Worm (Caenorhabditis elegans) whole organism, young adult: ENCODE data around the gene isp-1.

Experiments
- F22D6.2 ChIP-seq: sonication (generic microtip); optimal IDR thresholded peaks from 2 replicates; lab custom pipeline; 2016; ENCODE audit warnings: mild to moderate bottlenecking, missing genetic modification characterization, missing compliant biosample characterization
- F37B4.10 ChIP-seq: fragments of 200-800 bp; sonication (Bioruptor generic); IDR thresholded peaks from 2 replicates; pipeline ENCODE4 v1.3.6; 2022; ENCODE audit warnings: missing genetic modification characterization, missing compliant biosample characterization
- Y53G8AR.9 ChIP-seq: fragments of 200-800 bp; sonication (Bioruptor generic); conservative IDR thresholded peaks from 2 replicates; pipeline ENCODE4 v1.3.6; 2022; ENCODE audit warnings: missing genetic modification reagents, missing genetic modification characterization, missing compliant biosample characterization
- Y67H2A.10 ChIP-seq: fragments of 200-800 bp; sonication (Bioruptor generic); conservative IDR thresholded peaks from 2 replicates; pipeline ENCODE4 v1.3.6; 2022; ENCODE audit warnings: missing genetic modification reagents, missing genetic modification characterization, missing compliant biosample characterization
- akir-1 ChIP-seq: fragments of 200-800 bp; sonication (Bioruptor generic); optimal IDR thresholded peaks from 2 replicates; lab custom pipeline; 2018; ENCODE audit warnings: mild to moderate bottlenecking, missing genetic modification characterization, moderate library complexity, missing compliant biosample characterization
- bed-1 ChIP-seq: fragments of 200-800 bp; sonication (Bioruptor generic); IDR thresholded peaks from 2 replicates; pipeline ENCODE4 v1.3.6; 2022; ENCODE audit warnings: missing genetic modification reagents, missing genetic modification characterization, missing compliant biosample characterization
- cebp-1 ChIP-seq, 2 experiments: fragments of 200-800 bp in 1 of 2; sonication (Bioruptor generic) in 1 of 2; sonication (generic microtip) in 1 of 2; IDR thresholded peaks in 1 of 2; optimal IDR thresholded peaks in 1 of 2; 2 replicates each; pipeline versions ENCODE4 v1.3.6 to Lab custom; 2017 to 2022; ENCODE audit warnings: missing compliant biosample characterization in 2 of 2, missing genetic modification characterization in 2 of 2, mild to moderate bottlenecking in 1 of 2, missing genetic modification reagents in 1 of 2, moderate library complexity in 1 of 2
- ceh-100 ChIP-seq: fragments of 200-800 bp; sonication (Bioruptor generic); IDR thresholded peaks from 2 replicates; pipeline ENCODE4 v1.3.6; 2022; ENCODE audit warnings: missing genetic modification reagents, missing genetic modification characterization, missing compliant biosample characterization
- ceh-79 ChIP-seq: sonication (generic microtip); optimal IDR thresholded peaks from 2 replicates; lab custom pipeline; 2017; ENCODE audit warnings: mild to moderate bottlenecking, missing genetic modification characterization, missing compliant biosample characterization
- chd-7 ChIP-seq: sonication (generic microtip); optimal IDR thresholded peaks from 2 replicates; lab custom pipeline; 2016; ENCODE audit warnings: mild to moderate bottlenecking, missing genetic modification characterization, moderate library complexity, missing compliant biosample characterization
- efl-1 ChIP-seq: fragments of 150-350 bp; optimal IDR thresholded peaks from 2 replicates; lab custom pipeline; 2014; ENCODE audit warnings: missing biosample characterization, missing genetic modification reagents, missing genetic modification characterization
- egl-44 ChIP-seq: fragments of 200-800 bp; sonication (Bioruptor generic); IDR thresholded peaks from 2 replicates; pipeline ENCODE4 v1.3.6; 2022; ENCODE audit warnings: missing genetic modification reagents, missing genetic modification characterization, missing compliant biosample characterization
- fkh-3 ChIP-seq: sonication (generic microtip); optimal IDR thresholded peaks from 2 replicates; lab custom pipeline; 2016; ENCODE audit warnings: mild to moderate bottlenecking, missing genetic modification characterization, missing compliant biosample characterization
- hmg-1.2 ChIP-seq: fragments of 200-800 bp; sonication (Bioruptor generic); IDR thresholded peaks from 2 replicates; pipeline ENCODE4 v1.3.6; 2022; ENCODE audit warnings: missing genetic modification reagents, missing genetic modification characterization, missing compliant biosample characterization
- lag-1 ChIP-seq: fragments of 200-800 bp; sonication (Bioruptor generic); IDR thresholded peaks from 2 replicates; pipeline ENCODE4 v1.3.6; 2022; ENCODE audit warnings: missing genetic modification reagents, missing genetic modification characterization, missing compliant biosample characterization
- let-526 ChIP-seq: fragments of 200-800 bp; sonication (Bioruptor generic); IDR thresholded peaks from 2 replicates; pipeline ENCODE4 v1.3.6; 2022; ENCODE audit warnings: missing genetic modification reagents, missing genetic modification characterization, missing compliant biosample characterization
- lin-40 ChIP-seq: sonication (generic microtip); optimal IDR thresholded peaks from 2 replicates; lab custom pipeline; 2016; ENCODE audit warnings: missing genetic modification characterization, mild to moderate bottlenecking, missing compliant biosample characterization, missing genotype, missing genetic modification reagents
- madf-6 ChIP-seq: fragments of 200-800 bp; sonication (Bioruptor generic); IDR thresholded peaks from 2 replicates; pipeline ENCODE4 v1.3.6; 2022; ENCODE audit warnings: missing genetic modification reagents, missing genetic modification characterization, missing compliant biosample characterization
- mcd-1 ChIP-seq: fragments of 200-800 bp; sonication (Bioruptor generic); IDR thresholded peaks from 2 replicates; pipeline ENCODE4 v1.3.6; 2022; ENCODE audit warnings: missing genetic modification reagents, missing genetic modification characterization, missing compliant biosample characterization
- mel-28 ChIP-seq: sonication (generic microtip); optimal IDR thresholded peaks from 2 replicates; lab custom pipeline; 2016; ENCODE audit warnings: borderline replicate concordance, mild to moderate bottlenecking, missing genetic modification characterization, missing compliant biosample characterization
- nfya-1 ChIP-seq: sonication (generic microtip); optimal IDR thresholded peaks from 2 replicates; lab custom pipeline; 2017; ENCODE audit warnings: antibody characterized with exemption, missing compliant biosample characterization, missing genetic modification characterization, borderline replicate concordance; ENCODE audit not compliant: insufficient read depth
- nhr-80 ChIP-seq: sonication (generic microtip); optimal IDR thresholded peaks from 2 replicates; lab custom pipeline; 2016; ENCODE audit warnings: missing genetic modification characterization, missing compliant biosample characterization
- nhr-90 ChIP-seq: sonication (generic microtip); optimal IDR thresholded peaks from 2 replicates; lab custom pipeline; 2016; ENCODE audit warnings: missing genotype, mild to moderate bottlenecking, missing genetic modification characterization, missing compliant biosample characterization
- rpc-1 ChIP-seq, 2 experiments: fragments of 150-350 bp in 1 of 2; sonication (generic microtip) in 1 of 2; optimal IDR thresholded peaks; 2 replicates each; lab custom pipeline; 2014 to 2018; ENCODE audit warnings: missing biosample characterization in 1 of 2, missing genetic modification characterization in 1 of 2, missing genetic modification reagents in 1 of 2, missing genotype in 1 of 2
- sdz-38 ChIP-seq: sonication (generic microtip); optimal IDR thresholded peaks from 2 replicates; lab custom pipeline; 2016; ENCODE audit warnings: missing genotype, missing genetic modification characterization, missing compliant biosample characterization
- snpc-1.1 ChIP-seq: sonication (generic microtip); optimal IDR thresholded peaks from 2 replicates; lab custom pipeline; 2017; ENCODE audit warnings: missing genetic modification characterization, mild to moderate bottlenecking, missing compliant biosample characterization, antibody characterized with exemption, moderate library complexity, missing genotype, missing genetic modification reagents; ENCODE audit not compliant: insufficient read depth
- snpc-1.3 ChIP-seq: sonication (generic microtip); optimal IDR thresholded peaks from 2 replicates; lab custom pipeline; 2017; ENCODE audit warnings: missing genetic modification characterization, mild to moderate bottlenecking, missing compliant biosample characterization, antibody characterized with exemption, moderate library complexity, missing genotype, missing genetic modification reagents; ENCODE audit not compliant: insufficient read depth
- snpc-4 ChIP-seq, 5 experiments: fragments of 150-350 bp in 1 of 5; sonication (generic microtip) in 4 of 5; optimal IDR thresholded peaks; 2 replicates each; lab custom pipeline; 2014 to 2018; ENCODE audit warnings: missing genetic modification characterization in 5 of 5, missing biosample characterization in 3 of 5, antibody characterized with exemption in 2 of 5, mild to moderate bottlenecking in 2 of 5, missing compliant biosample characterization in 2 of 5, missing genotype in 2 of 5, moderate library complexity in 2 of 5, missing genetic modification reagents in 1 of 5
- unc-130 ChIP-seq: sonication (generic microtip); optimal IDR thresholded peaks from 2 replicates; lab custom pipeline; 2016; ENCODE audit warnings: missing genetic modification reagents, missing genetic modification characterization, missing compliant biosample characterization
- unc-62 ChIP-seq: fragments of 150-350 bp; optimal IDR thresholded peaks from 2 replicates; lab custom pipeline; 2014; ENCODE audit warnings: missing biosample characterization, missing genetic modification reagents, missing genetic modification characterization
- zim-3 ChIP-seq: sonication (generic microtip); optimal IDR thresholded peaks from 2 replicates; lab custom pipeline; 2017; ENCODE audit warnings: mild to moderate bottlenecking, missing genetic modification characterization, moderate library complexity, missing compliant biosample characterization
- ztf-18 ChIP-seq: sonication (generic microtip); optimal IDR thresholded peaks from 2 replicates; lab custom pipeline; 2016; ENCODE audit warnings: missing genotype, mild to moderate bottlenecking, missing genetic modification characterization, missing compliant biosample characterization
- ztf-26 ChIP-seq: sonication (generic microtip); optimal IDR thresholded peaks from 2 replicates; lab custom pipeline; 2017; ENCODE audit warnings: missing genetic modification characterization, missing compliant biosample characterization
- ztf-6 ChIP-seq: fragments of 200-800 bp; sonication (Bioruptor generic); IDR thresholded peaks from 2 replicates; pipeline ENCODE4 v1.3.6; 2022; ENCODE audit warnings: missing genetic modification reagents, missing genetic modification characterization, missing compliant biosample characterization

The isp-1 gene

DNA sequence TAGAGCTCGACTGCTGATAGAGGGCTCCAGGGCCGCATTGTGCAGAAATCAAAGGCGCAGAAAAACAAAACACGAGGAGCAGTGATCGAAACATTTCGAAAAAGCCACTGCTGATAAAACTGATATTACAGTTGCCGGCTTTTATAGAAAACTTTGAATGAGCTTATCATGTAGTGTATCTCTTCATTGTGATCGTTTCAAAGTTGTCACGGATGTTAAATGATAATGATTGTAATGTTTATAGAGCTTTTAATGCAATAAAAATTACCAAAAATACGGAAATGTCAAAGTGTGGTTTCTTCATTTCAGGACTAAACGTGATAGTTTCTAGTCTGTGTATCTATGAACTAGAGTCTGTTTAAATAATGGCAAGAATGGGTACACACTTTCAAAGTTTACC, 32.8 kb upstream of the isp-1 start, which contains the start of gene clec-52:
clec-52 (minus strand) TSS at position 101 of the 400 bp plus-strand sequence.
- TF ChIP-seq Y53G8AR.9 (GFP tag; lab: Robert Waterston, UW) (no peak), mel-28 (no peak), ceh-79 (tag; lab: Kevin White, UChicago) (no peak), sdz-38 (tag; lab: Kevin White, UChicago) (no peak), lag-1 (no peak), nhr-80 (tag; lab: Kevin White, UChicago) (no peak), egl-44 (GFP tag; lab: Robert Waterston, UW) (no peak), F22D6.2 (tag; lab: Kevin White, UChicago) (no peak), nhr-90 (tag; lab: Kevin White, UChicago) (no peak), ztf-18 (no peak), ztf-26 (tag; lab: Kevin White, UChicago) (no peak), fkh-3 (tag; lab: Kevin White, UChicago) (no peak), cebp-1 (GFP tag; IDR thresholded peaks at IDR 0.05; lab: Robert Waterston, UW) (no peak), cebp-1 (tag; optimal IDR thresholded peaks at IDR 0.05; lab: Kevin White, UChicago) (no peak)

DNA sequence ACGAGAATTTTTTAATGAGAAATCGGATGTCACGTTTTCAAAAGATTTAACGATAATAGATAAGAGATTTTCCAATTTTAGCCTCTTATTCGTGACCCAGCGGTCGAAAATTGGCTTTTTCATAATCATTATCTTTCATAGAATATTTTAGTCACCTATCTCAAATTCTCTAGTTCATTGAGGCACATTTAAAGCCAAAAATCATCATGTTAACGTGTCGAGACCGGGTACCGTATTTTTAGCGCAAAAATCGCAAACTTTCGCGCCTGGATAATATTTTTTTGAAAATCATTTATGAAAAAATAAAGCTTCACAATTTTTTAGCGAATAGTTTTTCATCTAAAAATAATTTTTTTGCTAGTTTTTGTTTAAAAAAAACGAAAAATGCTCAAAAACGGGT, 30.1 kb upstream of the isp-1 start, which contains the start of gene B0218.7:
B0218.7 (minus strand) TSS at position 101 of the 400 bp plus-strand sequence.
- no peak for TF ChIP-seq snpc-1.1 (tag; lab: Kevin White, UChicago)
- no peak for TF ChIP-seq lin-40 (tag; lab: Kevin White, UChicago)
- no peak for TF ChIP-seq bed-1 (GFP tag; lab: Robert Waterston, UW)
- no peak for TF ChIP-seq unc-130
- no peak for TF ChIP-seq rpc-1 (optimal IDR thresholded peaks at IDR 0.05; lab: Kevin White, UChicago)
- TF ChIP-seq rpc-1 (tag; optimal IDR thresholded peaks at IDR 0.05; lab: Kevin White, UChicago): no peak
- no peak for TF ChIP-seq ztf-26 (tag; lab: Kevin White, UChicago)

DNA sequence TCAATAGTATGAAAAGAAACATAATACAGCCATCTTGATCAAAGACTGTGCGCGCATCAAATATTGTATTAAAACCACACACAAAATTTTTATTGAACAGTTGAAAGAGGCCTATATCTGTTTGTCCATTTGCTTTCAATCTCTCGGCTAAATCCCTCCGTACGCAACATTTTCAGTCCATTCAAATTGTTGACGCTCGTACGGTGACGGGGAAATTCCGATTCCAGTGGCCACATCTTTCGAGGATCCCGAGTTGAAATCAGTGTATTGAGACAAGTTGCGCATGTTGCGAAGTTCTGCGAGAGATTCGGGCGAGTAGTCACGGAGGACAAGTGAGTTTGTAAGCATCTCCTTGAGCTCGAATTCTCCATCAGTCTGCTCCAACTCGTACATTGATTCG, 28.7 kb upstream of the isp-1 start:
- no peak for TF ChIP-seq snpc-4 (GFP tag; optimal IDR thresholded peaks at IDR 0.05; lab: Kevin White, UChicago)
- no peak for TF ChIP-seq snpc-4 (tag; optimal IDR thresholded peaks at IDR 0.05; lab: Kevin White, UChicago)
- TF ChIP-seq snpc-1.3 (tag; lab: Kevin White, UChicago): no peak
- no peak for TF ChIP-seq ztf-6 (GFP tag; lab: Robert Waterston, UW)
- no peak for TF ChIP-seq mcd-1 (GFP tag; lab: Robert Waterston, UW)
- TF ChIP-seq hmg-1.2 (GFP tag; lab: Robert Waterston, UW): no peak
- no peak for TF ChIP-seq F37B4.10 (GFP tag; lab: Robert Waterston, UW)
- no peak for TF ChIP-seq let-526 (GFP tag; lab: Robert Waterston, UW)
- TF ChIP-seq ceh-100 (GFP tag; lab: Robert Waterston, UW): no peak
- no peak for TF ChIP-seq madf-6 (GFP tag; lab: Robert Waterston, UW)
- TF ChIP-seq zim-3 (tag; lab: Kevin White, UChicago): no peak
- TF ChIP-seq nfya-1: no peak
- TF ChIP-seq Y67H2A.10: no peak
- TF ChIP-seq unc-62 (GFP tag; lab: Kevin White, UChicago): no peak
- TF ChIP-seq efl-1 (GFP tag; lab: Kevin White, UChicago): no peak
- TF ChIP-seq chd-7 (tag; lab: Kevin White, UChicago): no peak

DNA sequence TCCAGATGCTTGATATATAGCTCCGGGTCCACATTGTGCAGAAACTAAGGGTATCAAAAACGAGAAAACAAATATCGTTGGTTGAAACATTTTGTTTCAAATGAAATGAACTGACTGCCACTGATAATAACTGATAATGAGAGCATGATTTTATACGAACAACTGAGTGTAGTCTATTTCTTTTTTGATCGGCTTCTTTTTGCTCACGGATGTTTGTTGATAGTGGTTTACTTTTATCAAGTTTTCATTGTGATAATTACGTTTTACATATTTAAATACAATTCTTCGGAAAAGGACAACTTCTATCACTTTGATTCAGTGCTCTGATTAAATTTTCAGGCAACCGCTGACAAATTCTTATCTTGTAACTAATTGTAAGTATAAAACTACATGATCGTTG, 27.8 kb upstream of the isp-1 start, which contains the start of gene clec-51:
clec-51 (minus strand) TSS at position 114 of the 400 bp plus-strand sequence.
- TF ChIP-seq akir-1 (GFP tag; lab: Kevin White, UChicago): no peak
- TF ChIP-seq nhr-80 (tag; lab: Kevin White, UChicago): peak; percentile 69
